Worm (Caenorhabditis elegans): ENCODE data around the gene Y49F6C.2.

ce11 chrII:3387503-3387902 is 9.1 kb downstream of the Y49F6C.2 start, which contains the start of gene T06D4.6:
- TF ChIP-seq daf-12 (tag; optimal IDR thresholded peaks at IDR 0.05) = no peak
- TF ChIP-seq nhr-41 (GFP tag; IDR thresholded peaks at IDR 0.05) = no peak
- no peak for TF ChIP-seq ZK546.5 (tag; optimal IDR thresholded peaks at IDR 0.05)
- no peak for TF ChIP-seq ceh-28 (tag; optimal IDR thresholded peaks at IDR 0.05)
- TF ChIP-seq skn-1 (tag; optimal IDR thresholded peaks at IDR 0.05) = no peak
- TF ChIP-seq ztf-11 (tag; optimal IDR thresholded peaks at IDR 0.05) = no peak
- no peak for TF ChIP-seq F26F4.8 (GFP tag; conservative IDR thresholded peaks at IDR 0.05)
- no peak for TF ChIP-seq ama-1 (optimal IDR thresholded peaks at IDR 0.05)
- TF ChIP-seq zip-2 (tag; optimal IDR thresholded peaks at IDR 0.05) = no peak

All from whole organism, L4 larva.